Worm (Caenorhabditis elegans) whole organism, young adult: Measurements from ENCODE around the gene nspc-12.

Experiments used
- C17E4.6 ChIP-seq: fragments of 200-800 bp; sonication (Bioruptor generic); IDR thresholded peaks from 2 replicates; pipeline ENCODE4 v1.3.6; 2022; ENCODE audit warnings: missing genetic modification reagents, missing genetic modification characterization, missing compliant biosample characterization
- F10E7.11 ChIP-seq: sonication (generic microtip); optimal IDR thresholded peaks from 2 replicates; lab custom pipeline; 2017; ENCODE audit warnings: mild to moderate bottlenecking, missing genetic modification characterization, moderate library complexity, missing compliant biosample characterization
- F33H1.4 ChIP-seq: fragments of 200-800 bp; sonication (Bioruptor generic); IDR thresholded peaks from 2 replicates; pipeline ENCODE4 v1.3.6; 2022; ENCODE audit warnings: missing genetic modification reagents, missing genetic modification characterization, missing compliant biosample characterization
- F55B11.4 ChIP-seq: sonication (generic microtip); optimal IDR thresholded peaks from 2 replicates; lab custom pipeline; 2016; ENCODE audit warnings: missing compliant biosample characterization, missing genetic modification characterization, borderline replicate concordance; ENCODE audit not compliant: insufficient read depth
- F57A8.1 ChIP-seq: fragments of 200-800 bp; sonication (Bioruptor generic); optimal IDR thresholded peaks from 2 replicates; lab custom pipeline; 2018; ENCODE audit warnings: mild to moderate bottlenecking, missing genetic modification characterization, moderate library complexity, missing compliant biosample characterization
- K11D2.4 ChIP-seq: fragments of 200-800 bp; sonication (Bioruptor generic); IDR thresholded peaks from 2 replicates; pipeline ENCODE4 v1.3.6; 2022; ENCODE audit warnings: missing genetic modification reagents, missing genetic modification characterization, missing compliant biosample characterization
- Y56A3A.18 ChIP-seq: fragments of 200-800 bp; sonication (Bioruptor generic); IDR thresholded peaks from 2 replicates; pipeline ENCODE4 v1.3.6; 2022; ENCODE audit warnings: missing genetic modification reagents, missing genetic modification characterization, missing compliant biosample characterization
- Y67H2A.10 ChIP-seq: fragments of 200-800 bp; sonication (Bioruptor generic); conservative IDR thresholded peaks from 2 replicates; pipeline ENCODE4 v1.3.6; 2022; ENCODE audit warnings: missing genetic modification reagents, missing genetic modification characterization, missing compliant biosample characterization
- ama-1 ChIP-seq, 3 experiments: fragments of 150-350 bp in 1 of 3; sonication (generic microtip) in 2 of 3; optimal IDR thresholded peaks; 2 replicates each; lab custom pipeline; 2014 to 2018; ENCODE audit warnings: missing biosample characterization in 2 of 3, missing genetic modification characterization in 2 of 3, missing genetic modification reagents in 2 of 3
- athp-1 ChIP-seq: sonication (generic microtip); optimal IDR thresholded peaks from 2 replicates; lab custom pipeline; 2017; ENCODE audit warnings: mild to moderate bottlenecking, missing genetic modification characterization, missing compliant biosample characterization
- bed-2 ChIP-seq: fragments of 200-800 bp; sonication (Bioruptor generic); IDR thresholded peaks from 2 replicates; pipeline ENCODE4 v1.3.6; 2022; ENCODE audit warnings: missing genetic modification reagents, missing genetic modification characterization, missing compliant biosample characterization
- cebp-1 ChIP-seq, 2 experiments: fragments of 200-800 bp in 1 of 2; sonication (Bioruptor generic) in 1 of 2; sonication (generic microtip) in 1 of 2; IDR thresholded peaks in 1 of 2; optimal IDR thresholded peaks in 1 of 2; 2 replicates each; pipeline versions ENCODE4 v1.3.6 to Lab custom; 2017 to 2022; ENCODE audit warnings: missing compliant biosample characterization in 2 of 2, missing genetic modification characterization in 2 of 2, mild to moderate bottlenecking in 1 of 2, missing genetic modification reagents in 1 of 2, moderate library complexity in 1 of 2
- chd-7 ChIP-seq: sonication (generic microtip); optimal IDR thresholded peaks from 2 replicates; lab custom pipeline; 2016; ENCODE audit warnings: mild to moderate bottlenecking, missing genetic modification characterization, moderate library complexity, missing compliant biosample characterization
- die-1 ChIP-seq: sonication (generic microtip); optimal IDR thresholded peaks from 2 replicates; lab custom pipeline; 2016; ENCODE audit warnings: missing genotype, mild to moderate bottlenecking, missing genetic modification characterization, missing compliant biosample characterization
- dox-1 ChIP-seq: fragments of 200-800 bp; sonication (Bioruptor generic); IDR thresholded peaks from 2 replicates; pipeline ENCODE4 v1.3.6; 2022; ENCODE audit warnings: missing genetic modification reagents, missing genetic modification characterization, missing compliant biosample characterization
- efl-1 ChIP-seq: fragments of 150-350 bp; optimal IDR thresholded peaks from 2 replicates; lab custom pipeline; 2014; ENCODE audit warnings: missing biosample characterization, missing genetic modification reagents, missing genetic modification characterization
- egl-18 ChIP-seq: fragments of 200-800 bp; sonication (Bioruptor generic); IDR thresholded peaks from 2 replicates; pipeline ENCODE4 v1.3.6; 2022; ENCODE audit warnings: missing genetic modification reagents, missing genetic modification characterization, missing compliant biosample characterization
- egrh-3 ChIP-seq: fragments of 200-800 bp; sonication (Bioruptor generic); IDR thresholded peaks from 2 replicates; pipeline ENCODE4 v1.3.6; 2022; ENCODE audit warnings: missing genetic modification reagents, missing genetic modification characterization, missing compliant biosample characterization
- ets-4 ChIP-seq: fragments of 200-800 bp; sonication (Bioruptor generic); optimal IDR thresholded peaks from 2 replicates; lab custom pipeline; 2018; ENCODE audit warnings: mild to moderate bottlenecking, missing genetic modification characterization, missing compliant biosample characterization
- hlh-12 ChIP-seq: sonication (generic microtip); optimal IDR thresholded peaks from 2 replicates; lab custom pipeline; 2016; ENCODE audit warnings: missing genetic modification characterization, missing compliant biosample characterization
- hrde-1 ChIP-seq: sonication (generic microtip); optimal IDR thresholded peaks from 2 replicates; lab custom pipeline; 2016; ENCODE audit warnings: missing genetic modification characterization, mild to moderate bottlenecking, missing compliant biosample characterization, moderate library complexity, missing genotype, missing genetic modification reagents, borderline replicate concordance
- hsf-1 ChIP-seq: fragments of 200-800 bp; sonication (Bioruptor generic); IDR thresholded peaks from 2 replicates; pipeline ENCODE4 v1.3.6; 2022; ENCODE audit warnings: missing genetic modification reagents, missing genetic modification characterization, missing compliant biosample characterization
- lin-54 ChIP-seq: fragments of 200-800 bp; sonication (Bioruptor generic); optimal IDR thresholded peaks from 2 replicates; lab custom pipeline; 2018; ENCODE audit warnings: mild to moderate bottlenecking, missing genetic modification characterization, missing compliant biosample characterization
- madf-3 ChIP-seq: fragments of 200-800 bp; sonication (Bioruptor generic); IDR thresholded peaks from 2 replicates; pipeline ENCODE4 v1.3.6; 2022; ENCODE audit warnings: missing genetic modification reagents, missing genetic modification characterization, missing compliant biosample characterization
- madf-6 ChIP-seq: fragments of 200-800 bp; sonication (Bioruptor generic); IDR thresholded peaks from 2 replicates; pipeline ENCODE4 v1.3.6; 2022; ENCODE audit warnings: missing genetic modification reagents, missing genetic modification characterization, missing compliant biosample characterization
- madf-8 ChIP-seq: fragments of 200-800 bp; sonication (Bioruptor generic); conservative IDR thresholded peaks from 2 replicates; pipeline ENCODE4 v1.3.6; 2022; ENCODE audit warnings: missing genetic modification reagents, missing genetic modification characterization, missing compliant biosample characterization
- nfyb-1 ChIP-seq: fragments of 200-800 bp; sonication (Bioruptor generic); IDR thresholded peaks from 2 replicates; pipeline ENCODE4 v1.3.6; 2022; ENCODE audit warnings: missing genetic modification reagents, missing genetic modification characterization, missing compliant biosample characterization
- pbrm-1 ChIP-seq: fragments of 200-800 bp; sonication (Bioruptor generic); IDR thresholded peaks from 2 replicates; pipeline ENCODE4 v1.3.6; 2022; ENCODE audit warnings: missing genetic modification reagents, missing genetic modification characterization, missing compliant biosample characterization
- snpc-3.4 ChIP-seq: sonication (generic microtip); optimal IDR thresholded peaks from 2 replicates; lab custom pipeline; 2017; ENCODE audit warnings: missing genetic modification characterization, mild to moderate bottlenecking, missing compliant biosample characterization, antibody characterized with exemption, moderate library complexity, missing genotype, missing genetic modification reagents
- snpc-4 ChIP-seq, 5 experiments: fragments of 150-350 bp in 1 of 5; sonication (generic microtip) in 4 of 5; optimal IDR thresholded peaks; 2 replicates each; lab custom pipeline; 2014 to 2018; ENCODE audit warnings: missing genetic modification characterization in 5 of 5, missing biosample characterization in 3 of 5, antibody characterized with exemption in 2 of 5, mild to moderate bottlenecking in 2 of 5, missing compliant biosample characterization in 2 of 5, missing genotype in 2 of 5, moderate library complexity in 2 of 5, missing genetic modification reagents in 1 of 5
- tbx-9 ChIP-seq: sonication (generic microtip); optimal IDR thresholded peaks from 2 replicates; lab custom pipeline; 2016; ENCODE audit warnings: borderline replicate concordance, missing genetic modification characterization, inconsistent platforms, missing compliant biosample characterization
- tlf-1 ChIP-seq: fragments of 200-800 bp; sonication (Bioruptor generic); optimal IDR thresholded peaks from 2 replicates; lab custom pipeline; 2018; ENCODE audit warnings: mild to moderate bottlenecking, missing genetic modification characterization, missing compliant biosample characterization
- unc-62 ChIP-seq: fragments of 150-350 bp; optimal IDR thresholded peaks from 2 replicates; lab custom pipeline; 2014; ENCODE audit warnings: missing biosample characterization, missing genetic modification reagents, missing genetic modification characterization
- zfh-2 ChIP-seq: fragments of 200-800 bp; sonication (Bioruptor generic); conservative IDR thresholded peaks from 2 replicates; pipeline ENCODE4 v1.3.6; 2022; ENCODE audit warnings: missing genetic modification reagents, missing genetic modification characterization, missing compliant biosample characterization
- ztf-26 ChIP-seq: sonication (generic microtip); optimal IDR thresholded peaks from 2 replicates; lab custom pipeline; 2017; ENCODE audit warnings: missing genetic modification characterization, missing compliant biosample characterization

Gene nspc-12

ce11 chrX:12367498-12367897 lies 11.0 kb upstream of the nspc-12 start (continued):
- TF ChIP-seq egl-18 (GFP tag; lab: Robert Waterston, UW) (no peak), nfyb-1 (peak; percentile 69), F10E7.11 (tag; lab: Kevin White, UChicago) (no peak), pbrm-1 (peak; percentile 78; the same call in 1 of the 2 replicates), athp-1 (tag; lab: Kevin White, UChicago) (no peak), Y67H2A.10 (GFP tag; lab: Robert Waterston, UW) (no peak), snpc-4 (GFP tag; optimal IDR thresholded peaks at IDR 0.05; lab: Kevin White, UChicago) (peak; percentile 14), snpc-4 (tag; optimal IDR thresholded peaks at IDR 0.05; lab: Kevin White, UChicago) (peak in 2 of 4 experiments; percentile 22 to 53), K11D2.4 (GFP tag; lab: Robert Waterston, UW) (0 out of 2 replicates have a peak, but pooled peaks have one; percentile 20), bed-2 (GFP tag; lab: Robert Waterston, UW) (no peak), ets-4 (GFP tag; lab: Kevin White, UChicago) (no peak), F33H1.4 (GFP tag; lab: Robert Waterston, UW) (no peak), hrde-1 (no peak), dox-1 (GFP tag; lab: Robert Waterston, UW) (peak; percentile 87), Y56A3A.18 (GFP tag; lab: Robert Waterston, UW) (0 out of 2 replicates have a peak, but pooled peaks have one; percentile 71), C17E4.6 (GFP tag; lab: Robert Waterston, UW) (no peak), ama-1 (optimal IDR thresholded peaks at IDR 0.05; lab: Kevin White, UChicago) (no peak), ama-1 (GFP tag; optimal IDR thresholded peaks at IDR 0.05; lab: Kevin White, UChicago) (peak in 1 of 2 experiments; percentile 48), madf-3 (GFP tag; lab: Robert Waterston, UW) (no peak), die-1 (tag; lab: Kevin White, UChicago) (peak; percentile 80), F55B11.4 (no peak), tbx-9 (no peak), tlf-1 (GFP tag; lab: Kevin White, UChicago) (no peak), madf-6 (peak; percentile 55), egrh-3 (peak; percentile 42), F57A8.1 (GFP tag; lab: Kevin White, UChicago) (no peak), ztf-26 (tag; lab: Kevin White, UChicago) (peak; percentile 8), lin-54 (peak; percentile 27), chd-7 (tag; lab: Kevin White, UChicago) (peak; percentile 30), cebp-1 (GFP tag; IDR thresholded peaks at IDR 0.05; lab: Robert Waterston, UW) (0 out of 2 replicates have a peak, but pooled peaks have one; percentile 45), cebp-1 (tag; optimal IDR thresholded peaks at IDR 0.05; lab: Kevin White, UChicago) (no peak), zfh-2 (GFP tag; lab: Robert Waterston, UW) (0 out of 2 replicates have a peak, but pooled peaks have one; percentile 31)

- TF ChIP-seq madf-6, result peak; percentile 61; the same call in 1 of the 2 replicates
- peak; percentile 42 for TF ChIP-seq efl-1
- 0 out of 2 replicates have a peak, but pooled peaks have one; percentile 15 for TF ChIP-seq madf-8 (GFP tag; lab: Robert Waterston, UW)
- TF ChIP-seq unc-62 (GFP tag; lab: Kevin White, UChicago), result no peak
- TF ChIP-seq hsf-1 (GFP tag; lab: Robert Waterston, UW), result no peak
- no peak for TF ChIP-seq hlh-12 (tag; lab: Kevin White, UChicago)
- no peak for TF ChIP-seq snpc-3.4 (tag; lab: Kevin White, UChicago)
Observed at ce11 chrX:12365388-12365787, 8.9 kb upstream of the nspc-12 start, which contains the start of gene F19H6.4. TSS of gene F19H6.4 (plus strand) at chrX:12365688.
